Worm (Caenorhabditis elegans) whole organism, L4 larva: Measurements from ENCODE around the gene fbn-1.

ENCODE experiments used
- ama-1 ChIP-seq: fragments of 150-350 bp; optimal IDR thresholded peaks from 2 replicates; lab custom pipeline; 2014; ENCODE audit warnings: inconsistent platforms, mixed read lengths
- dmd-9 ChIP-seq: fragments of 200-800 bp; sonication (Bioruptor generic); IDR thresholded peaks from 2 replicates; pipeline ENCODE4 v1.3.6; 2022; ENCODE audit warnings: missing genetic modification reagents, missing genetic modification characterization, missing compliant biosample characterization
- lin-29 ChIP-seq: fragments of 200-800 bp; sonication (Bioruptor generic); IDR thresholded peaks from 2 replicates; pipeline ENCODE4 v1.3.6; 2022; ENCODE audit warnings: missing genetic modification reagents, missing genetic modification characterization, missing compliant biosample characterization
- mxl-2 ChIP-seq: fragments of 200-800 bp; sonication (Bioruptor generic); conservative IDR thresholded peaks from 2 replicates; pipeline ENCODE4 v1.3.6; 2022; ENCODE audit warnings: missing genetic modification reagents, missing genetic modification characterization, missing compliant biosample characterization
- nhr-42 ChIP-seq: fragments of 200-800 bp; sonication (Bioruptor generic); IDR thresholded peaks from 2 replicates; pipeline ENCODE4 v1.3.6; 2022; ENCODE audit warnings: missing genetic modification characterization, missing compliant biosample characterization
- nhr-48 ChIP-seq: sonication (generic microtip); optimal IDR thresholded peaks from 2 replicates; lab custom pipeline; 2016; ENCODE audit warnings: mild to moderate bottlenecking, missing genetic modification characterization, missing compliant biosample characterization

- TF ChIP-seq mxl-2 (GFP tag; lab: Robert Waterston, UW) (no peak), nhr-42 (GFP tag; lab: Robert Waterston, UW) (no peak), dmd-9 (GFP tag; lab: Robert Waterston, UW) (no peak), ama-1 (lab: Kevin White, UChicago) (no peak), nhr-48 (no peak), lin-29 (GFP tag; lab: Robert Waterston, UW) (no peak)
Measured at ce11 chrIII:7584131-7584646, 41.0 kb upstream of the fbn-1 start, which contains the start of gene cup-5.
